Worm (Caenorhabditis elegans): ENCODE data around the gene nspg-11.

DNA sequence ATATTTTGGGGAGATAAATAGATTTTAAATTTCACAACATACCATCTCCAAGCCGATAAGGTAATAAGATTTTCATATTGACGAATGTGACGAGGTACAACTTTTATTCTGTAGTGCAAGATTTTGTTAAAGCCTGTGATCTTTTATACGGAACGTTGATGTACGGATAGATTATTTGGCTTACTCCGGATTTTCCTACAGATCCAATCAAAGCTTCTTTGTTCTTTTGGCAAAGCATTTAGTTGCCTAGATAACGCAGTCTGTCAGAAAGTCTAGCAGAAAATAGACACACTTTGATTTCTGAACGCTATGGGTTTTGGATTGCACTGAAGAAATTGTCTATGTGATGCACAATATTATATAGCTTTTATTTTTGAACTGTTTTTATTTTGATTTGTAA, 24.7 kb downstream of the nspg-11 start, which contains the start of gene F49C12.2:
- TF ChIP-seq nhr-237 (tag; optimal IDR thresholded peaks at IDR 0.05) (no peak), snu-23 (GFP tag; optimal IDR thresholded peaks at IDR 0.05) (no peak), nhr-77 (tag; optimal IDR thresholded peaks at IDR 0.05) (no peak), nhr-11 (tag; optimal IDR thresholded peaks at IDR 0.05) (no peak), mdl-1 (tag; optimal IDR thresholded peaks at IDR 0.05) (no peak), C04F5.9 (tag; optimal IDR thresholded peaks at IDR 0.05) (no peak), mef-2 (tag; optimal IDR thresholded peaks at IDR 0.05) (no peak), nhr-90 (tag; optimal IDR thresholded peaks at IDR 0.05; ENCODE audit: poor library complexity) (no peak), aha-1 (tag; optimal IDR thresholded peaks at IDR 0.05) (no peak), zag-1 (tag; optimal IDR thresholded peaks at IDR 0.05) (no peak)
